Fruit fly (Drosophila melanogaster) whole organism, embryonic: ENCODE measurements around the gene sob.

Source experiments
- BEAF-32 ChIP-seq: fragments of 200-800 bp; sonication (Bioruptor generic); optimal IDR thresholded peaks from 3 replicates; lab custom pipeline; 2017; ENCODE audit warnings: missing biosample characterization, missing genetic modification characterization, mild to moderate bottlenecking, moderate library complexity, missing genetic modification reagents
- CG1024 ChIP-seq: fragments of 200-800 bp; sonication (Bioruptor generic); IDR thresholded peaks from 2 replicates; pipeline ENCODE4 v1.3.6; 2022; ENCODE audit warnings: missing biosample characterization, missing genetic modification characterization
- CG10267 ChIP-seq: fragments of 200-800 bp; sonication (Bioruptor generic); optimal IDR thresholded peaks from 2 replicates; lab custom pipeline; 2018; ENCODE audit warnings: missing biosample characterization, mild to moderate bottlenecking, missing genetic modification characterization, moderate library complexity
- CG10959 ChIP-seq: fragments of 200-800 bp; sonication (Bioruptor generic); IDR thresholded peaks from 2 replicates; pipeline ENCODE4 v1.3.6; 2022; ENCODE audit warnings: missing biosample characterization, missing genetic modification characterization
- CG11456 ChIP-seq: fragments of 200-800 bp; sonication (Bioruptor generic); IDR thresholded peaks from 3 replicates; pipeline ENCODE4 v1.3.6; 2022; ENCODE audit warnings: missing biosample characterization, missing genetic modification characterization
- CG11696 ChIP-seq: fragments of 200-800 bp; sonication (Bioruptor generic); IDR thresholded peaks from 2 replicates; pipeline ENCODE4 v1.3.6; 2022; ENCODE audit warnings: missing biosample characterization, missing genetic modification characterization
- CG18476 ChIP-seq: fragments of 200-800 bp; sonication (Bioruptor generic); optimal IDR thresholded peaks from 2 replicates; lab custom pipeline; 2016; ENCODE audit warnings: missing biosample characterization, mild to moderate bottlenecking, missing genetic modification characterization
- CG34376 ChIP-seq: fragments of 200-800 bp; sonication (Bioruptor generic); optimal IDR thresholded peaks from 2 replicates; lab custom pipeline; 2018; ENCODE audit warnings: missing biosample characterization, mild to moderate bottlenecking, missing genetic modification characterization
- CG3847 ChIP-seq: fragments of 200-800 bp; sonication (Bioruptor generic); IDR thresholded peaks from 2 replicates; pipeline ENCODE4 v1.3.6; 2022; ENCODE audit warnings: missing biosample characterization, missing genetic modification characterization
- CG3995 ChIP-seq: fragments of 200-800 bp; sonication (Bioruptor generic); optimal IDR thresholded peaks from 3 replicates; lab custom pipeline; 2016; ENCODE audit warnings: missing biosample characterization, missing genetic modification characterization
- CG42726 ChIP-seq: fragments of 200-800 bp; sonication (Bioruptor generic); IDR thresholded peaks from 2 replicates; pipeline ENCODE4 v1.3.6; 2022; ENCODE audit warnings: missing biosample characterization, missing genetic modification characterization; ENCODE audit not compliant: partially characterized antibody
- CG7963 ChIP-seq: fragments of 200-800 bp; sonication (Bioruptor generic); IDR thresholded peaks from 3 replicates; pipeline ENCODE4 v1.3.6; 2022; ENCODE audit warnings: missing biosample characterization, missing genetic modification characterization; ENCODE audit not compliant: partially characterized antibody
- CkIIα-i1 ChIP-seq: fragments of 200-800 bp; sonication (Bioruptor generic); IDR thresholded peaks from 2 replicates; pipeline ENCODE4 v1.3.6; 2022; ENCODE audit warnings: missing biosample characterization, missing genetic modification characterization
- Dip2 ChIP-seq: fragments of 200-800 bp; sonication (Bioruptor generic); IDR thresholded peaks from 2 replicates; pipeline ENCODE4 v1.3.6; 2022; ENCODE audit warnings: missing biosample characterization, missing genetic modification characterization
- Dll ChIP-seq: fragments of 200-800 bp; sonication (Bioruptor generic); IDR thresholded peaks from 4 replicates; pipeline ENCODE4 v1.3.6; 2022; ENCODE audit warnings: missing biosample characterization, missing genetic modification characterization; ENCODE audit not compliant: partially characterized antibody
- Drgx ChIP-seq: fragments of 200-800 bp; sonication (Bioruptor generic); IDR thresholded peaks from 2 replicates; pipeline ENCODE4 v1.3.6; 2022; ENCODE audit warnings: missing biosample characterization, missing genetic modification characterization
- E2f1 ChIP-seq: fragments of 200-800 bp; sonication (Bioruptor generic); IDR thresholded peaks from 2 replicates; pipeline ENCODE4 v1.3.6; 2022; ENCODE audit warnings: missing biosample characterization, missing genetic modification characterization
- HLH3B ChIP-seq: fragments of 200-800 bp; sonication (Bioruptor generic); IDR thresholded peaks from 2 replicates; pipeline ENCODE4 v1.3.6; 2022; ENCODE audit warnings: missing biosample characterization, missing genetic modification characterization
- MTF-1 ChIP-seq: fragments of 200-800 bp; sonication (Bioruptor generic); optimal IDR thresholded peaks from 2 replicates; lab custom pipeline; 2018; ENCODE audit warnings: missing biosample characterization, mild to moderate bottlenecking, missing genetic modification characterization, borderline replicate concordance
- Max ChIP-seq: fragments of 200-800 bp; sonication (Bioruptor generic); optimal IDR thresholded peaks from 2 replicates; lab custom pipeline; 2016; ENCODE audit warnings: missing biosample characterization, mild to moderate bottlenecking, missing genetic modification characterization
- NK7.1 ChIP-seq: fragments of 200-800 bp; sonication (Bioruptor generic); optimal IDR thresholded peaks from 3 replicates; lab custom pipeline; 2016; ENCODE audit warnings: missing biosample characterization, missing genetic modification characterization
- Nf-YA ChIP-seq: fragments of 200-800 bp; sonication (Bioruptor generic); IDR thresholded peaks from 2 replicates; pipeline ENCODE4 v1.3.6; 2022; ENCODE audit warnings: missing biosample characterization, missing genetic modification characterization
- Pdp1 ChIP-seq, 2 experiments: fragments of 200-800 bp; sonication (Bioruptor generic); optimal IDR thresholded peaks; 3 replicates each; lab custom pipeline; 2016; ENCODE audit warnings: missing biosample characterization in 2 of 2, missing genetic modification characterization in 2 of 2, mild to moderate bottlenecking in 1 of 2, moderate library complexity in 1 of 2
- Rfx ChIP-seq: fragments of 200-800 bp; sonication (Bioruptor generic); IDR thresholded peaks from 2 replicates; pipeline ENCODE4 v1.3.6; 2022; ENCODE audit warnings: missing biosample characterization, missing genetic modification characterization
- Rx ChIP-seq: fragments of 200-800 bp; sonication (Bioruptor generic); IDR thresholded peaks from 2 replicates; pipeline ENCODE4 v1.3.6; 2022; ENCODE audit warnings: missing biosample characterization, missing genetic modification characterization
- Scr ChIP-seq: fragments of 200-800 bp; sonication (Bioruptor generic); IDR thresholded peaks from 2 replicates; pipeline ENCODE4 v1.3.6; 2022; ENCODE audit warnings: missing biosample characterization, missing genetic modification characterization; ENCODE audit not compliant: partially characterized antibody
- Side ChIP-seq: fragments of 200-800 bp; sonication (Bioruptor generic); optimal IDR thresholded peaks from 2 replicates; lab custom pipeline; 2016; ENCODE audit warnings: missing biosample characterization, missing genetic modification characterization
- Ssrp ChIP-seq: fragments of 200-800 bp; sonication (Bioruptor generic); optimal IDR thresholded peaks from 2 replicates; lab custom pipeline; 2018; ENCODE audit warnings: missing biosample characterization, mild to moderate bottlenecking, missing genetic modification characterization, moderate library complexity
- chn ChIP-seq: fragments of 200-800 bp; sonication (Bioruptor generic); optimal IDR thresholded peaks from 2 replicates; lab custom pipeline; 2016; ENCODE audit warnings: missing biosample characterization, missing genetic modification characterization
- danr ChIP-seq: fragments of 200-800 bp; sonication (Bioruptor generic); IDR thresholded peaks from 2 replicates; pipeline ENCODE4 v1.3.6; 2022; ENCODE audit warnings: missing biosample characterization, missing genetic modification characterization
- dysf ChIP-seq: fragments of 200-800 bp; sonication (Bioruptor generic); IDR thresholded peaks from 3 replicates; pipeline ENCODE4 v1.3.6; 2022; ENCODE audit warnings: missing biosample characterization, missing genetic modification characterization
- emc ChIP-seq: fragments of 200-800 bp; sonication (Bioruptor generic); optimal IDR thresholded peaks from 2 replicates; lab custom pipeline; 2016; ENCODE audit warnings: missing biosample characterization, missing genetic modification characterization
- esg ChIP-seq: fragments of 200-800 bp; sonication (Bioruptor generic); conservative IDR thresholded peaks from 2 replicates; pipeline ENCODE4 v1.3.6; 2022; ENCODE audit warnings: missing biosample characterization, missing genetic modification characterization
- kah ChIP-seq: fragments of 200-800 bp; sonication (Bioruptor generic); optimal IDR thresholded peaks from 2 replicates; lab custom pipeline; 2018; ENCODE audit warnings: missing biosample characterization, mild to moderate bottlenecking, missing genetic modification characterization
- kni ChIP-seq: fragments of 200-800 bp; sonication (Bioruptor generic); optimal IDR thresholded peaks from 3 replicates; lab custom pipeline; 2017; ENCODE audit warnings: mild to moderate bottlenecking, missing biosample characterization, missing genetic modification reagents, missing genetic modification characterization
- knrl ChIP-seq: fragments of 200-800 bp; sonication (Bioruptor generic); IDR thresholded peaks from 3 replicates; pipeline ENCODE4 v1.3.6; 2022; ENCODE audit warnings: missing biosample characterization, missing genetic modification characterization; ENCODE audit not compliant: partially characterized antibody
- lmd ChIP-seq: fragments of 200-800 bp; sonication (Bioruptor generic); IDR thresholded peaks from 2 replicates; pipeline ENCODE4 v1.3.6; 2022; ENCODE audit warnings: missing biosample characterization, missing genetic modification characterization
- lov ChIP-seq, 2 experiments: fragments of 200-800 bp in 1 of 2; fragments of >200 bp in 1 of 2; sonication (Bioruptor generic) in 1 of 2; IDR thresholded peaks in 1 of 2; optimal IDR thresholded peaks in 1 of 2; 2 replicates in 1 of 2; 3 replicates in 1 of 2; pipeline versions ENCODE4 v1.3.6 to Lab custom; 2017 to 2022; ENCODE audit warnings: missing biosample characterization in 1 of 2, missing genetic modification characterization in 1 of 2
- odd ChIP-seq: fragments of 200-800 bp; sonication (Bioruptor generic); optimal IDR thresholded peaks from 2 replicates; lab custom pipeline; 2017; ENCODE audit warnings: missing biosample characterization, mild to moderate bottlenecking, missing genetic modification characterization
- phol ChIP-seq: fragments of 200-800 bp; sonication (Bioruptor generic); optimal IDR thresholded peaks from 3 replicates; lab custom pipeline; 2018; ENCODE audit warnings: missing biosample characterization, mild to moderate bottlenecking, missing genetic modification characterization, moderate library complexity
- pnt ChIP-seq: fragments of 200-800 bp; sonication (Bioruptor generic); optimal IDR thresholded peaks from 3 replicates; lab custom pipeline; 2016; ENCODE audit warnings: missing biosample characterization, missing genetic modification characterization
- pum ChIP-seq: fragments of 200-800 bp; sonication (Bioruptor generic); optimal IDR thresholded peaks from 2 replicates; lab custom pipeline; 2016; ENCODE audit warnings: missing biosample characterization, missing genetic modification characterization
- run ChIP-seq: fragments of 200-800 bp; sonication (Bioruptor generic); optimal IDR thresholded peaks from 3 replicates; lab custom pipeline; 2018; ENCODE audit warnings: missing biosample characterization, mild to moderate bottlenecking, missing genetic modification characterization
- sc ChIP-seq, 3 experiments: fragments of >200 bp in 2 of 3; fragments of 200-800 bp in 1 of 3; sonication (Bioruptor generic) in 1 of 3; optimal IDR thresholded peaks; 2 replicates in 2 of 3; 3 replicates in 1 of 3; lab custom pipeline; 2017; ENCODE audit warnings: mild to moderate bottlenecking in 1 of 3, missing biosample characterization in 1 of 3, missing genetic modification characterization in 1 of 3, missing genetic modification reagents in 1 of 3
- sd ChIP-seq: fragments of 200-800 bp; sonication (Bioruptor generic); optimal IDR thresholded peaks from 3 replicates; lab custom pipeline; 2018; ENCODE audit warnings: missing biosample characterization, mild to moderate bottlenecking, missing genetic modification characterization, moderate library complexity
- slbo ChIP-seq: fragments of 200-800 bp; sonication (Bioruptor generic); IDR thresholded peaks from 2 replicates; pipeline ENCODE4 v1.3.6; 2022; ENCODE audit warnings: missing biosample characterization, missing genetic modification characterization
- slou ChIP-seq: fragments of 200-800 bp; sonication (Bioruptor generic); optimal IDR thresholded peaks from 3 replicates; lab custom pipeline; 2016; ENCODE audit warnings: missing biosample characterization, missing genetic modification characterization
- sna ChIP-seq: fragments of 200-800 bp; sonication (Bioruptor generic); IDR thresholded peaks from 2 replicates; pipeline ENCODE4 v1.3.6; 2022; ENCODE audit warnings: missing biosample characterization, missing genetic modification characterization; ENCODE audit not compliant: partially characterized antibody
- yki ChIP-seq: fragments of >200 bp; optimal IDR thresholded peaks from 3 replicates; lab custom pipeline; 2018
- z ChIP-seq: fragments of 200-800 bp; sonication (Bioruptor generic); IDR thresholded peaks from 3 replicates; pipeline ENCODE4 v1.3.6; 2022; ENCODE audit warnings: missing biosample characterization, missing genetic modification characterization

The sob gene

dm6 chr2L:3618818-3619362, 38.3 kb upstream of the sob start, which contains the start of gene Ugt36A1:
Gene Ugt36A1 (plus strand): TSS chr2L:3619097.
- peak in 1 of 2 experiments; percentile 95 for TF ChIP-seq Pdp1 (GFP tag; optimal IDR thresholded peaks at IDR 0.05; lab: Kevin White, UChicago)
- peak; percentile 62 for TF ChIP-seq run (tag; lab: Kevin White, UChicago)
- peak; percentile 42 for TF ChIP-seq CG34376
- no peak for TF ChIP-seq Drgx (GFP tag; lab: Robert Waterston, UW)
- TF ChIP-seq sd (tag; lab: Kevin White, UChicago), result peak; percentile 55
- TF ChIP-seq CG10959, result no peak
- no peak for TF ChIP-seq sc (optimal IDR thresholded peaks at IDR 0.05; lab: Kevin White, UChicago)
- no peak for TF ChIP-seq sc (GFP tag; optimal IDR thresholded peaks at IDR 0.05; lab: Kevin White, UChicago)
- no peak for TF ChIP-seq pnt (GFP tag; lab: Kevin White, UChicago)
- TF ChIP-seq sna, result peak; percentile 91
- no peak for TF ChIP-seq CG11456 (GFP tag; lab: Robert Waterston, UW)
- no peak for TF ChIP-seq emc (GFP tag; lab: Kevin White, UChicago)
- peak; percentile 13 for TF ChIP-seq odd (GFP tag; lab: Kevin White, UChicago)
- TF ChIP-seq danr (GFP tag; lab: Robert Waterston, UW), result no peak
- TF ChIP-seq z, result no peak
- no peak for TF ChIP-seq Rx
- TF ChIP-seq Nf-YA (GFP tag; lab: Robert Waterston, UW), result no peak
- no peak for TF ChIP-seq kni (GFP tag; lab: Kevin White, UChicago)
- no peak for TF ChIP-seq Ssrp (tag; lab: Kevin White, UChicago)
- TF ChIP-seq knrl (GFP tag; lab: Robert Waterston, UW), result peak; percentile 70
- TF ChIP-seq HLH3B (GFP tag; lab: Robert Waterston, UW), result no peak
- peak; percentile 86 for TF ChIP-seq CG7963 (GFP tag; lab: Robert Waterston, UW)
- peak; percentile 79 for TF ChIP-seq BEAF-32 (GFP tag; lab: Kevin White, UChicago)
- TF ChIP-seq CG11696, result no peak
- no peak for TF ChIP-seq Side (GFP tag; lab: Kevin White, UChicago)
- TF ChIP-seq kah (GFP tag; lab: Kevin White, UChicago), result no peak
- TF ChIP-seq pum (GFP tag; lab: Kevin White, UChicago), result no peak
- TF ChIP-seq yki (lab: Kevin White, UChicago), result no peak
- TF ChIP-seq CkIIα-i1 (GFP tag; lab: Robert Waterston, UW), result no peak
- no peak for TF ChIP-seq slbo (GFP tag; lab: Robert Waterston, UW)
- peak; percentile 94 for TF ChIP-seq Dll (GFP tag; lab: Robert Waterston, UW)
- TF ChIP-seq CG10267 (tag; lab: Kevin White, UChicago), result no peak
- no peak for TF ChIP-seq phol (tag; lab: Kevin White, UChicago)
- TF ChIP-seq MTF-1 (GFP tag; lab: Kevin White, UChicago), result no peak
- no peak for TF ChIP-seq lov (optimal IDR thresholded peaks at IDR 0.05; lab: Kevin White, UChicago)
- TF ChIP-seq lov (GFP tag; IDR thresholded peaks at IDR 0.05; lab: Robert Waterston, UW), result no peak
- peak; percentile 68 for TF ChIP-seq CG42726 (GFP tag; lab: Robert Waterston, UW)
- no peak for TF ChIP-seq Max (GFP tag; lab: Kevin White, UChicago)
- no peak for TF ChIP-seq CG3847
- no peak for TF ChIP-seq CG3995 (GFP tag; lab: Kevin White, UChicago)
- TF ChIP-seq dysf (GFP tag; lab: Robert Waterston, UW), result no peak
- TF ChIP-seq CG1024 (GFP tag; lab: Robert Waterston, UW), result no peak
- no peak for TF ChIP-seq E2f1
- no peak for TF ChIP-seq CG18476
- peak; percentile 81 for TF ChIP-seq Scr (GFP tag; lab: Robert Waterston, UW)
- no peak for TF ChIP-seq Rfx
- TF ChIP-seq esg (GFP tag; lab: Robert Waterston, UW), result no peak
- TF ChIP-seq slou, result no peak
- TF ChIP-seq NK7.1 (GFP tag; lab: Kevin White, UChicago), result no peak
- no peak for TF ChIP-seq lmd (GFP tag; lab: Robert Waterston, UW)
- no peak for TF ChIP-seq chn (GFP tag; lab: Kevin White, UChicago)
- TF ChIP-seq Dip2 (GFP tag; lab: Robert Waterston, UW), result peak; percentile 89
